Worm (Caenorhabditis elegans) whole organism, L4 larva: ENCODE results near the gene Y49F6B.19.

Source experiments
- F37D6.2 ChIP-seq: sonication (generic microtip); optimal IDR thresholded peaks from 2 replicates; lab custom pipeline; 2016; ENCODE audit warnings: mild to moderate bottlenecking, missing genetic modification characterization, missing compliant biosample characterization
- F49E8.2 ChIP-seq: sonication (generic microtip); optimal IDR thresholded peaks from 2 replicates; lab custom pipeline; 2016; ENCODE audit warnings: missing compliant biosample characterization, mild to moderate bottlenecking, missing genetic modification characterization, borderline replicate concordance
- Y105C5A.15 ChIP-seq: fragments of 200-800 bp; sonication (Bioruptor generic); IDR thresholded peaks from 2 replicates; pipeline ENCODE4 v1.3.6; 2022; ENCODE audit warnings: missing genetic modification characterization, missing compliant biosample characterization
- Y48G9A.11 ChIP-seq: fragments of 200-800 bp; sonication (Bioruptor generic); IDR thresholded peaks from 2 replicates; pipeline ENCODE4 v1.3.6; 2022; ENCODE audit warnings: missing genetic modification reagents, missing genetic modification characterization, missing compliant biosample characterization
- Y75B8A.6 ChIP-seq: fragments of 200-800 bp; sonication (Bioruptor generic); IDR thresholded peaks from 2 replicates; pipeline ENCODE4 v1.3.6; 2022; ENCODE audit warnings: missing genetic modification reagents, missing genetic modification characterization, missing compliant biosample characterization
- aha-1 ChIP-seq: fragments of 150-350 bp; peaks from one replicate; lab custom pipeline; 2014; ENCODE audit warnings: missing biosample characterization, missing genetic modification characterization
- aly-2 ChIP-seq: sonication (generic microtip); optimal IDR thresholded peaks from 2 replicates; lab custom pipeline; 2018; ENCODE audit warnings: missing biosample characterization, missing genetic modification characterization
- ama-1 ChIP-seq: fragments of 150-350 bp; optimal IDR thresholded peaks from 2 replicates; lab custom pipeline; 2014; ENCODE audit warnings: inconsistent platforms, mixed read lengths
- ceh-28 ChIP-seq: fragments of 150-350 bp; optimal IDR thresholded peaks from 2 replicates; lab custom pipeline; 2014; ENCODE audit warnings: missing biosample characterization, missing genetic modification reagents, missing genetic modification characterization
- ces-1 ChIP-seq: fragments of 150-350 bp; sonication (generic microtip); optimal IDR thresholded peaks from 4 replicates; lab custom pipeline; 2014; ENCODE audit warnings: missing biosample characterization, missing genetic modification reagents, missing genetic modification characterization
- daf-12 ChIP-seq: fragments of 150-350 bp; optimal IDR thresholded peaks from 2 replicates; lab custom pipeline; 2014; ENCODE audit warnings: missing biosample characterization, missing genetic modification reagents, missing genetic modification characterization
- daf-19 ChIP-seq: fragments of 200-800 bp; sonication (Bioruptor generic); conservative IDR thresholded peaks from 2 replicates; pipeline ENCODE4 v1.3.6; 2022; ENCODE audit warnings: missing genetic modification characterization, missing compliant biosample characterization
- dmd-8 ChIP-seq: fragments of 200-800 bp; sonication (Bioruptor generic); IDR thresholded peaks from 2 replicates; pipeline ENCODE4 v1.3.6; 2022; ENCODE audit warnings: missing genetic modification characterization, missing compliant biosample characterization
- dmd-9 ChIP-seq: fragments of 200-800 bp; sonication (Bioruptor generic); IDR thresholded peaks from 2 replicates; pipeline ENCODE4 v1.3.6; 2022; ENCODE audit warnings: missing genetic modification reagents, missing genetic modification characterization, missing compliant biosample characterization
- duxl-1 ChIP-seq: sonication (generic microtip); optimal IDR thresholded peaks from 2 replicates; lab custom pipeline; 2016; ENCODE audit warnings: mild to moderate bottlenecking, missing genetic modification characterization, moderate library complexity, missing compliant biosample characterization; ENCODE audit not compliant: poor library complexity
- egl-27 ChIP-seq: sonication (generic microtip); optimal IDR thresholded peaks from 3 replicates; lab custom pipeline; 2017; ENCODE audit warnings: missing biosample characterization, missing genetic modification reagents, missing genetic modification characterization
- fkh-10 ChIP-seq: fragments of 150-350 bp; optimal IDR thresholded peaks from 2 replicates; lab custom pipeline; 2014; ENCODE audit warnings: missing biosample characterization, missing genetic modification reagents, missing genetic modification characterization
- gei-8 ChIP-seq: fragments of 200-800 bp; sonication (Bioruptor generic); optimal IDR thresholded peaks from 2 replicates; lab custom pipeline; 2018; ENCODE audit warnings: mild to moderate bottlenecking, missing genetic modification characterization, missing compliant biosample characterization
- jun-1 ChIP-seq: fragments of 150-350 bp; optimal IDR thresholded peaks from 2 replicates; lab custom pipeline; 2014; ENCODE audit warnings: missing biosample characterization, missing genetic modification reagents, missing genetic modification characterization
- lin-13 ChIP-seq: fragments of 150-350 bp; optimal IDR thresholded peaks from 2 replicates; lab custom pipeline; 2014; ENCODE audit warnings: missing biosample characterization, missing genetic modification reagents, missing genetic modification characterization
- lin-38 ChIP-seq: fragments of 200-800 bp; sonication (Bioruptor generic); IDR thresholded peaks from 2 replicates; pipeline ENCODE4 v1.3.6; 2022; ENCODE audit warnings: missing genetic modification reagents, missing genetic modification characterization, missing compliant biosample characterization
- lir-3 ChIP-seq: sonication (generic microtip); optimal IDR thresholded peaks from 2 replicates; lab custom pipeline; 2016; ENCODE audit warnings: mild to moderate bottlenecking, missing genetic modification characterization, missing compliant biosample characterization
- madf-5 ChIP-seq, 2 experiments: fragments of 200-800 bp; sonication (Bioruptor generic); IDR thresholded peaks; 2 replicates each; pipeline ENCODE4 v1.3.6; 2022; ENCODE audit warnings: missing compliant biosample characterization in 2 of 2, missing genetic modification characterization in 2 of 2
- madf-9 ChIP-seq: fragments of 200-800 bp; sonication (Bioruptor generic); conservative IDR thresholded peaks from 2 replicates; pipeline ENCODE4 v1.3.6; 2022; ENCODE audit warnings: missing genetic modification reagents, missing genetic modification characterization, missing compliant biosample characterization
- mep-1 ChIP-seq: fragments of 150-350 bp; sonication (generic microtip); optimal IDR thresholded peaks from 3 replicates; lab custom pipeline; 2014; ENCODE audit warnings: missing biosample characterization, missing genetic modification characterization
- mes-2 ChIP-seq: sonication (generic microtip); optimal IDR thresholded peaks from 2 replicates; lab custom pipeline; 2016; ENCODE audit warnings: missing genotype, mild to moderate bottlenecking, missing genetic modification characterization, missing compliant biosample characterization; ENCODE audit not compliant: poor library complexity, severe bottlenecking
- nhr-10 ChIP-seq: fragments of 150-350 bp; optimal IDR thresholded peaks from 2 replicates; lab custom pipeline; 2014; ENCODE audit warnings: missing biosample characterization, missing genetic modification characterization
- nhr-102 ChIP-seq: sonication (generic microtip); optimal IDR thresholded peaks from 2 replicates; lab custom pipeline; 2016; ENCODE audit warnings: mild to moderate bottlenecking, missing genetic modification characterization, moderate library complexity, missing compliant biosample characterization
- nhr-11 ChIP-seq: fragments of 150-350 bp; optimal IDR thresholded peaks from 2 replicates; lab custom pipeline; 2014; ENCODE audit warnings: missing biosample characterization, missing genetic modification characterization
- nhr-28 ChIP-seq: fragments of 150-350 bp; optimal IDR thresholded peaks from 2 replicates; lab custom pipeline; 2014; ENCODE audit warnings: missing biosample characterization, missing genetic modification characterization
- nhr-42 ChIP-seq: fragments of 200-800 bp; sonication (Bioruptor generic); IDR thresholded peaks from 2 replicates; pipeline ENCODE4 v1.3.6; 2022; ENCODE audit warnings: missing genetic modification characterization, missing compliant biosample characterization
- nhr-48 ChIP-seq: sonication (generic microtip); optimal IDR thresholded peaks from 2 replicates; lab custom pipeline; 2016; ENCODE audit warnings: mild to moderate bottlenecking, missing genetic modification characterization, missing compliant biosample characterization
- nhr-6 ChIP-seq: fragments of 150-350 bp; optimal IDR thresholded peaks from 2 replicates; lab custom pipeline; 2014; ENCODE audit warnings: missing biosample characterization, missing genetic modification characterization
- pha-4 ChIP-seq, 2 experiments: fragments of 150-350 bp in 1 of 2; fragments of 200-800 bp in 1 of 2; sonication (Bioruptor generic) in 1 of 2; IDR thresholded peaks in 1 of 2; optimal IDR thresholded peaks in 1 of 2; 2 replicates each; pipeline versions ENCODE4 v1.3.6 to Lab custom; 2014 to 2022; ENCODE audit warnings: missing genetic modification characterization in 2 of 2, missing genetic modification reagents in 2 of 2, missing biosample characterization in 1 of 2, missing compliant biosample characterization in 1 of 2
- php-3 ChIP-seq: fragments of 200-800 bp; sonication (Bioruptor generic); IDR thresholded peaks from 2 replicates; pipeline ENCODE4 v1.3.6; 2022; ENCODE audit warnings: missing genetic modification reagents, missing genetic modification characterization, missing compliant biosample characterization
- pqm-1 ChIP-seq: sonication (generic microtip); optimal IDR thresholded peaks from 2 replicates; lab custom pipeline; 2017; ENCODE audit warnings: missing biosample characterization, missing genetic modification characterization
- saeg-2 ChIP-seq: fragments of 200-800 bp; sonication (Bioruptor generic); IDR thresholded peaks from 2 replicates; pipeline ENCODE4 v1.3.6; 2022; ENCODE audit warnings: missing genetic modification reagents, missing genetic modification characterization, missing compliant biosample characterization
- skn-1 ChIP-seq: fragments of 150-350 bp; optimal IDR thresholded peaks from 2 replicates; lab custom pipeline; 2014; ENCODE audit warnings: missing biosample characterization, missing genetic modification characterization
- snpc-1.2 ChIP-seq: fragments of 200-800 bp; sonication (Bioruptor generic); IDR thresholded peaks from 2 replicates; pipeline ENCODE4 v1.3.6; 2022; ENCODE audit warnings: missing genetic modification reagents, missing genetic modification characterization, missing compliant biosample characterization
- unc-39 ChIP-seq: sonication (generic microtip); optimal IDR thresholded peaks from 2 replicates; lab custom pipeline; 2017; ENCODE audit warnings: missing biosample characterization, missing genetic modification characterization
- unc-62 ChIP-seq, 3 experiments: fragments of 150-350 bp in 1 of 3; sonication (generic microtip); optimal IDR thresholded peaks in 2 of 3; peaks in 1 of 3; 1 replicate in 1 of 3; 2 replicates in 2 of 3; lab custom pipeline; 2014 to 2017; ENCODE audit warnings: missing biosample characterization in 3 of 3, missing genetic modification characterization in 3 of 3, missing genetic modification reagents in 3 of 3, missing genotype in 1 of 3
- zag-1 ChIP-seq: fragments of 150-350 bp; optimal IDR thresholded peaks from 2 replicates; lab custom pipeline; 2014; ENCODE audit warnings: missing biosample characterization, missing genetic modification characterization
- zfp-3 ChIP-seq: fragments of 200-800 bp; sonication (Bioruptor generic); conservative IDR thresholded peaks from 2 replicates; pipeline ENCODE4 v1.3.6; 2022; ENCODE audit warnings: missing genetic modification reagents, missing genetic modification characterization, missing compliant biosample characterization
- zip-11 ChIP-seq: fragments of 200-800 bp; sonication (Bioruptor generic); IDR thresholded peaks from 2 replicates; pipeline ENCODE4 v1.3.6; 2022; ENCODE audit warnings: missing genetic modification characterization, missing compliant biosample characterization
- ztf-11 ChIP-seq: fragments of 150-350 bp; optimal IDR thresholded peaks from 2 replicates; lab custom pipeline; 2014; ENCODE audit warnings: missing biosample characterization, missing genetic modification characterization

The Y49F6B.19 gene

ce11 chrII:3514631-3515030 lies 2.5 kb upstream of the Y49F6B.19 start, which contains the start of gene srz-5:
Gene srz-5 (minus strand): TSS chrII:3514731.
- no peak for TF ChIP-seq ceh-28
- TF ChIP-seq ces-1 (GFP tag; lab: Kevin White, UChicago) = no peak
- no peak for TF ChIP-seq daf-19 (GFP tag; lab: Robert Waterston, UW)
- TF ChIP-seq dmd-9 (GFP tag; lab: Robert Waterston, UW) = no peak
- no peak for TF ChIP-seq fkh-10 (GFP tag; lab: Kevin White, UChicago)
- no peak for TF ChIP-seq lin-13 (GFP tag; lab: Kevin White, UChicago)
- TF ChIP-seq ama-1 (lab: Kevin White, UChicago) = no peak
- no peak for TF ChIP-seq duxl-1 (tag; lab: Kevin White, UChicago)
- no peak for TF ChIP-seq nhr-48
- TF ChIP-seq, all 104 proteins: peak for 0

DNA sequence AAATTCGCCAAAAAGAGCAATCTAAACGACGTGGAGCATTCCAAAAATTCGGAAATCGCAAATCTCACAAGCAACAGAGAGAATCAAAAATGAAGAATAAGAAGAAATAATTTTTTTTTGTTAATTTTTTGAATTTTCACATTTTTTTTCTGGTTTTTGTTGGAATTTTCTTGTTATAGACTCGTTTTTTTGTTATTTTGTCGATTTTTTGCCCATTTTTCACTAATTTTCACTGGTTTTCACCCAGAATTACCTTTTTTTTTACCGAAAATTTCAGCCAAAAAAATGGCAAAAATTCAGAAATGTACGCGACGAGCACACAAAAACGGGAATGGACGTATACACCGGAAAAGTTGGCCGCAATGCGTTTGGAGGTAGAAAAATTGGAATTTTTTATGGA lies 7.4 kb downstream of the Y49F6B.19 start, which contains the start of gene cyh-1:
Gene cyh-1, plus strand, starts transcription at position 301 of the 400 bp plus-strand sequence.
- TF ChIP-seq lin-38 (GFP tag; lab: Robert Waterston, UW) = 0 out of 2 replicates have a peak, but pooled peaks have one; percentile 15
- no peak for TF ChIP-seq jun-1 (tag; lab: Kevin White, UChicago)
- TF ChIP-seq aha-1 = no peak
- TF ChIP-seq egl-27 = no peak
- TF ChIP-seq zag-1 = no peak

DNA sequence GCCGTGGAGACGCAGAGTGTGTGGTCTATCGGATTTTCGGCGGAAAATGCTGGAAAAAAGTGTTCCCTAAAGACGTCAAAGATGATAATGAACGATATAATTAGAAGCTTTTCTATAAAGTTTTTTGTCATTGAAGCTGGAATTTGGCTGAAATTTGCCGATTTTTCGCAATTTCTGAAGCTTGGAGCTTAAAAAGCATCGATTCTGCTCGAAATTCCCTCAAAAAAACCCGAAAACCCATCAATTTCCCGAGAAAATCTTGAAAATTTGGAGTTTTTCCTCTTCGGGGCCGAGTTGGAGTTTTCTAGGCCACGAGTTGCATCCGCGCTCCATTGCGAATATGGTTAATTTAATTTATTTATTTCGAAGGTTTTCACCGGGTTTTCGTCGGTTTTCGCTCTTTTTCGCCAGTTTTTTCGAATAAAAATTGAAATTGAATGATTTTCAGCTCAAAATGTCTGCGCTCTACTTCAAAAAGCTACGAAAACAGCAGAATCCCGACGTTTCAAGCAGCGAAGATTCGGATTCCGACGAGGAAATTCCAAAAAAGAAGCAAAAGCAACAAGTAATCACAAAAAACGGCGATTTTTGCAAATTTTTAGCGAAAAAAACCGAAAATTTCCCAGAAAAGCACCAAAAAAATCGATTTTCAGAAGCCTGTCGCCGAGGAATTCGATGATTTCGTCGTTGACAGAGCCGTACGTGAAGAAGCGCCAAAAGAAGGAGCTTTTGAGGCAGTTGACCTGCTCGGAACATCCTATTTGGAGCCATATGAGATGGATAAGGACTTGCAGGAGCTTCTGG lies 9.4 kb downstream of the Y49F6B.19 start, which contains the start of the genes col-71 and Y49F6B.2:
Gene col-71, minus strand, starts transcription at position 51 of the 804 bp plus-strand sequence.
Gene Y49F6B.2, plus strand, starts transcription at position 449 of the 804 bp plus-strand sequence.
- peak; percentile 45 for TF ChIP-seq nhr-6 (tag; lab: Kevin White, UChicago)
- no peak for TF ChIP-seq gei-8 (GFP tag; lab: Kevin White, UChicago)
- TF ChIP-seq madf-9 (GFP tag; lab: Robert Waterston, UW) = peak; percentile 43; the same call in 1 of the 2 replicates
- TF ChIP-seq zag-1 = no peak
- no peak for TF ChIP-seq nhr-42
- TF ChIP-seq lin-13 (GFP tag; lab: Kevin White, UChicago) = peak; percentile 70
- no peak for TF ChIP-seq nhr-11 (tag; lab: Kevin White, UChicago)
- TF ChIP-seq egl-27 = no peak
- TF ChIP-seq nhr-10 (tag; lab: Kevin White, UChicago) = no peak
- no peak for TF ChIP-seq saeg-2 (GFP tag; lab: Robert Waterston, UW)
- peak; percentile 65 for TF ChIP-seq mep-1 (tag; lab: Kevin White, UChicago)
- TF ChIP-seq nhr-102 (tag; lab: Kevin White, UChicago) = no peak
- TF ChIP-seq unc-39 (tag; lab: Kevin White, UChicago) = no peak
- no peak for TF ChIP-seq daf-19 (GFP tag; lab: Robert Waterston, UW)
- TF ChIP-seq madf-5 (GFP tag; IDR thresholded peaks at IDR 0.05; lab: Robert Waterston, UW) = no peak
- no peak for TF ChIP-seq Y75B8A.6 (GFP tag; lab: Robert Waterston, UW)
- TF ChIP-seq F37D6.2 (tag; lab: Kevin White, UChicago) = peak; percentile 65
- TF ChIP-seq zfp-3 (GFP tag; lab: Robert Waterston, UW) = peak; percentile 42; the same call in 1 of the 2 replicates
- TF ChIP-seq lir-3 = no peak
- TF ChIP-seq F49E8.2 (tag; lab: Kevin White, UChicago) = no peak
- TF ChIP-seq dmd-8 (GFP tag; lab: Robert Waterston, UW) = no peak
- peak; percentile 85 for TF ChIP-seq Y48G9A.11 (GFP tag; lab: Robert Waterston, UW)
- TF ChIP-seq daf-12 (tag; lab: Kevin White, UChicago) = no peak
- peak; percentile 19 for TF ChIP-seq nhr-28 (tag; lab: Kevin White, UChicago)
- TF ChIP-seq Y105C5A.15 (GFP tag; lab: Robert Waterston, UW) = no peak
- no peak for TF ChIP-seq zip-11 (GFP tag; lab: Robert Waterston, UW)
- no peak for TF ChIP-seq ama-1 (lab: Kevin White, UChicago)
- TF ChIP-seq mes-2 (tag; lab: Kevin White, UChicago) = peak; percentile 99
- no peak for TF ChIP-seq pqm-1 (tag; lab: Kevin White, UChicago)
- no peak for TF ChIP-seq aly-2 (tag; lab: Kevin White, UChicago)
- 0 out of 2 replicates have a peak, but pooled peaks have one; percentile 18 for TF ChIP-seq pha-4 (GFP tag; IDR thresholded peaks at IDR 0.05; lab: Robert Waterston, UW)
- TF ChIP-seq pha-4 (tag; optimal IDR thresholded peaks at IDR 0.05; lab: Kevin White, UChicago) = no peak
- TF ChIP-seq snpc-1.2 (GFP tag; lab: Robert Waterston, UW) = no peak
- TF ChIP-seq php-3 (GFP tag; lab: Robert Waterston, UW) = 0 out of 2 replicates have a peak, but pooled peaks have one; percentile 30
- TF ChIP-seq unc-62 (GFP tag; optimal IDR thresholded peaks at IDR 0.05 in 1 of 2; lab: Kevin White, UChicago) = peak in 1 of 2 experiments; percentile 97
- TF ChIP-seq unc-62 (tag; optimal IDR thresholded peaks at IDR 0.05; lab: Kevin White, UChicago) = no peak
- TF ChIP-seq skn-1 (tag; lab: Kevin White, UChicago) = no peak
- TF ChIP-seq ztf-11 (tag; lab: Kevin White, UChicago) = no peak
